Fruit fly (Drosophila melanogaster) whole organism, embryonic: Measurements from ENCODE around the gene CG12477.

Experiments used
- Aef1 ChIP-seq: fragments of 200-800 bp; sonication (Bioruptor generic); IDR thresholded peaks from 3 replicates; pipeline ENCODE4 v1.3.6; 2022; ENCODE audit warnings: missing biosample characterization, missing genetic modification characterization
- Atf3 ChIP-seq: fragments of 200-800 bp; sonication (Bioruptor generic); optimal IDR thresholded peaks from 3 replicates; lab custom pipeline; 2016; ENCODE audit warnings: missing biosample characterization, missing genetic modification characterization
- Blimp-1 ChIP-seq: fragments of 200-800 bp; sonication (Bioruptor generic); optimal IDR thresholded peaks from 3 replicates; lab custom pipeline; 2018; ENCODE audit warnings: missing biosample characterization, missing genetic modification characterization, mild to moderate bottlenecking, moderate library complexity, missing genetic modification reagents
- Bteb2 ChIP-seq: fragments of 200-800 bp; sonication (Bioruptor generic); optimal IDR thresholded peaks from 2 replicates; lab custom pipeline; 2016; ENCODE audit warnings: missing biosample characterization, missing genetic modification characterization
- CG11247 ChIP-seq: fragments of 200-800 bp; sonication (Bioruptor generic); IDR thresholded peaks from 2 replicates; pipeline ENCODE4 v1.3.6; 2022; ENCODE audit warnings: missing biosample characterization, missing genetic modification characterization
- CG14667 ChIP-seq: fragments of 200-800 bp; sonication (Bioruptor generic); IDR thresholded peaks from 2 replicates; pipeline ENCODE4 v1.3.6; 2022; ENCODE audit warnings: missing biosample characterization, missing genetic modification characterization
- CG15073 ChIP-seq: fragments of 200-800 bp; sonication (Bioruptor generic); optimal IDR thresholded peaks from 2 replicates; lab custom pipeline; 2016; ENCODE audit warnings: missing biosample characterization, missing genetic modification characterization
- CG1647 ChIP-seq: fragments of 200-800 bp; sonication (Bioruptor generic); optimal IDR thresholded peaks from 3 replicates; lab custom pipeline; 2016; ENCODE audit warnings: missing biosample characterization, missing genetic modification characterization
- CG17328 ChIP-seq: fragments of 200-800 bp; sonication (Bioruptor generic); IDR thresholded peaks from 2 replicates; pipeline ENCODE4 v1.3.6; 2022; ENCODE audit warnings: missing biosample characterization, missing genetic modification characterization
- CG3407 ChIP-seq: fragments of 200-800 bp; sonication (Bioruptor generic); optimal IDR thresholded peaks from 2 replicates; lab custom pipeline; 2018; ENCODE audit warnings: missing biosample characterization, mild to moderate bottlenecking, missing genetic modification characterization
- CG34422 ChIP-seq: fragments of 200-800 bp; sonication (Bioruptor generic); IDR thresholded peaks from 3 replicates; pipeline ENCODE4 v1.3.6; 2022; ENCODE audit warnings: missing biosample characterization, missing genetic modification characterization
- CG8359 ChIP-seq: fragments of 200-800 bp; sonication (Bioruptor generic); optimal IDR thresholded peaks from 2 replicates; lab custom pipeline; 2017; ENCODE audit warnings: missing biosample characterization, mild to moderate bottlenecking, missing genetic modification characterization, borderline replicate concordance
- ERR ChIP-seq: fragments of 200-800 bp; sonication (Bioruptor generic); optimal IDR thresholded peaks from 2 replicates; lab custom pipeline; 2016; ENCODE audit warnings: missing biosample characterization, missing genetic modification characterization
- MESR4 ChIP-seq: fragments of 200-800 bp; sonication (Bioruptor generic); optimal IDR thresholded peaks from 2 replicates; lab custom pipeline; 2018; ENCODE audit warnings: missing biosample characterization, mild to moderate bottlenecking, missing genetic modification characterization, moderate library complexity
- Med ChIP-seq: fragments of 200-800 bp; sonication (Bioruptor generic); peaks from one replicate; lab custom pipeline; 2016; ENCODE audit warnings: missing biosample characterization, missing genetic modification characterization, mild to moderate bottlenecking, inconsistent platforms, moderate library complexity
- Meics ChIP-seq: fragments of 200-800 bp; sonication (Bioruptor generic); optimal IDR thresholded peaks from 2 replicates; lab custom pipeline; 2017; ENCODE audit warnings: missing biosample characterization, mild to moderate bottlenecking, missing genetic modification characterization
- Opbp ChIP-seq: fragments of 200-800 bp; sonication (Bioruptor generic); IDR thresholded peaks from 3 replicates; pipeline ENCODE4 v1.3.6; 2022; ENCODE audit warnings: missing biosample characterization, missing genetic modification characterization; ENCODE audit not compliant: partially characterized antibody
- Stat92E ChIP-seq, 3 experiments: fragments of >200 bp in 2 of 3; fragments of 200-800 bp in 1 of 3; sonication (Bioruptor generic) in 1 of 3; optimal IDR thresholded peaks; 2 replicates each; lab custom pipeline; 2017 to 2019; ENCODE audit warnings: missing biosample characterization in 3 of 3, missing genetic modification characterization in 3 of 3, mild to moderate bottlenecking in 1 of 3, moderate library complexity in 1 of 3
- Trl ChIP-seq, 3 experiments: fragments of >200 bp in 2 of 3; fragments of 200-800 bp in 1 of 3; sonication (Bioruptor generic) in 1 of 3; optimal IDR thresholded peaks; 2 replicates in 1 of 3; 3 replicates in 2 of 3; lab custom pipeline; 2016 to 2017; ENCODE audit warnings: missing biosample characterization in 1 of 3, missing genetic modification characterization in 1 of 3
- ap ChIP-seq: fragments of 200-800 bp; sonication (Bioruptor generic); IDR thresholded peaks from 2 replicates; pipeline ENCODE4 v1.3.6; 2022; ENCODE audit warnings: missing biosample characterization, missing genetic modification characterization
- cas ChIP-seq: fragments of 200-800 bp; sonication (Bioruptor generic); IDR thresholded peaks from 2 replicates; pipeline ENCODE4 v1.3.6; 2022; ENCODE audit warnings: missing biosample characterization, missing genetic modification characterization
- da ChIP-seq: fragments of 200-800 bp; sonication (Bioruptor generic); optimal IDR thresholded peaks from 2 replicates; lab custom pipeline; 2016; ENCODE audit warnings: missing biosample characterization, missing genetic modification characterization
- dmrt11E ChIP-seq: fragments of 200-800 bp; sonication (Bioruptor generic); optimal IDR thresholded peaks from 3 replicates; lab custom pipeline; 2018; ENCODE audit warnings: missing biosample characterization, mild to moderate bottlenecking, missing genetic modification characterization, moderate library complexity
- dpn ChIP-seq, 2 experiments: fragments of 200-800 bp; sonication (Bioruptor generic); optimal IDR thresholded peaks; 3 replicates each; lab custom pipeline; 2016; ENCODE audit warnings: missing biosample characterization in 2 of 2, missing genetic modification characterization in 2 of 2
- ewg ChIP-seq: fragments of 200-800 bp; sonication (Bioruptor generic); optimal IDR thresholded peaks from 3 replicates; lab custom pipeline; 2017; ENCODE audit warnings: mild to moderate bottlenecking, missing biosample characterization, missing genetic modification reagents, missing genetic modification characterization
- eyg ChIP-seq: fragments of 200-800 bp; sonication (Bioruptor generic); optimal IDR thresholded peaks from 3 replicates; lab custom pipeline; 2016; ENCODE audit warnings: missing biosample characterization, missing genetic modification characterization
- hbn ChIP-seq: fragments of 200-800 bp; sonication (Bioruptor generic); IDR thresholded peaks from 2 replicates; pipeline ENCODE4 v1.3.6; 2022; ENCODE audit warnings: missing biosample characterization, missing genetic modification characterization; ENCODE audit not compliant: partially characterized antibody
- her ChIP-seq: fragments of 200-800 bp; sonication (Bioruptor generic); optimal IDR thresholded peaks from 2 replicates; lab custom pipeline; 2016; ENCODE audit warnings: missing biosample characterization, missing genetic modification characterization
- hkb ChIP-seq, 2 experiments: fragments of 200-800 bp in 1 of 2; fragments of >200 bp in 1 of 2; sonication (Bioruptor generic) in 1 of 2; IDR thresholded peaks in 1 of 2; optimal IDR thresholded peaks in 1 of 2; 2 replicates each; pipeline versions ENCODE4 v1.3.6 to Lab custom; 2017 to 2022; ENCODE audit warnings: missing biosample characterization in 1 of 2, missing genetic modification characterization in 1 of 2
- jing ChIP-seq: fragments of 200-800 bp; sonication (Bioruptor generic); optimal IDR thresholded peaks from 2 replicates; lab custom pipeline; 2018; ENCODE audit warnings: missing biosample characterization, mild to moderate bottlenecking, missing genetic modification characterization
- lov ChIP-seq, 2 experiments: fragments of 200-800 bp in 1 of 2; fragments of >200 bp in 1 of 2; sonication (Bioruptor generic) in 1 of 2; IDR thresholded peaks in 1 of 2; optimal IDR thresholded peaks in 1 of 2; 2 replicates in 1 of 2; 3 replicates in 1 of 2; pipeline versions ENCODE4 v1.3.6 to Lab custom; 2017 to 2022; ENCODE audit warnings: missing biosample characterization in 1 of 2, missing genetic modification characterization in 1 of 2
- luna ChIP-seq: fragments of 200-800 bp; sonication (Bioruptor generic); optimal IDR thresholded peaks from 2 replicates; lab custom pipeline; 2016; ENCODE audit warnings: missing biosample characterization, missing genetic modification characterization
- maf-S ChIP-seq: fragments of 200-800 bp; sonication (Bioruptor generic); optimal IDR thresholded peaks from 2 replicates; lab custom pipeline; 2016; ENCODE audit warnings: missing biosample characterization, missing genetic modification characterization
- pita ChIP-seq: fragments of 200-800 bp; sonication (Bioruptor generic); optimal IDR thresholded peaks from 2 replicates; lab custom pipeline; 2017; ENCODE audit warnings: missing biosample characterization, mild to moderate bottlenecking, missing genetic modification characterization
- prd ChIP-seq, 3 experiments: fragments of >200 bp in 2 of 3; fragments of 200-800 bp in 1 of 3; sonication (Bioruptor generic) in 1 of 3; optimal IDR thresholded peaks in 2 of 3; IDR thresholded peaks in 1 of 3; 2 replicates in 2 of 3; 3 replicates in 1 of 3; pipeline versions ENCODE4 v1.3.6 to Lab custom; 2017 to 2022; ENCODE audit warnings: missing biosample characterization in 1 of 3, missing genetic modification characterization in 1 of 3
- pros ChIP-seq: fragments of 200-800 bp; sonication (Bioruptor generic); optimal IDR thresholded peaks from 3 replicates; lab custom pipeline; 2019; ENCODE audit warnings: missing biosample characterization, mild to moderate bottlenecking, missing genetic modification characterization, moderate library complexity
- ranshi ChIP-seq: fragments of 200-800 bp; sonication (Bioruptor generic); IDR thresholded peaks from 2 replicates; pipeline ENCODE4 v1.3.6; 2022; ENCODE audit warnings: missing biosample characterization, missing genetic modification characterization
- ro ChIP-seq: fragments of 200-800 bp; sonication (Bioruptor generic); IDR thresholded peaks from 2 replicates; pipeline ENCODE4 v1.3.6; 2022; ENCODE audit warnings: missing biosample characterization, missing genetic modification characterization
- sima ChIP-seq: fragments of 200-800 bp; sonication (Bioruptor generic); optimal IDR thresholded peaks from 2 replicates; lab custom pipeline; 2016; ENCODE audit warnings: missing biosample characterization, missing genetic modification characterization
- sob ChIP-seq: fragments of 200-800 bp; sonication (Bioruptor generic); IDR thresholded peaks from 2 replicates; pipeline ENCODE4 v1.3.6; 2022; ENCODE audit warnings: missing biosample characterization, missing genetic modification characterization
- sqz ChIP-seq: fragments of 200-800 bp; sonication (Bioruptor generic); optimal IDR thresholded peaks from 3 replicates; lab custom pipeline; 2018; ENCODE audit warnings: missing biosample characterization, mild to moderate bottlenecking, missing genetic modification characterization
- sr ChIP-seq: fragments of 200-800 bp; sonication (Bioruptor generic); IDR thresholded peaks from 3 replicates; pipeline ENCODE4 v1.3.6; 2022; ENCODE audit warnings: missing biosample characterization, missing genetic modification characterization
- tll ChIP-seq, 2 experiments: fragments of 200-800 bp in 1 of 2; fragments of >200 bp in 1 of 2; sonication (Bioruptor generic) in 1 of 2; optimal IDR thresholded peaks; 2 replicates each; lab custom pipeline; 2017 to 2019; ENCODE audit warnings: missing biosample characterization in 2 of 2, missing genetic modification characterization in 2 of 2, mild to moderate bottlenecking in 1 of 2, moderate library complexity in 1 of 2
- ttk ChIP-seq: fragments of 200-800 bp; sonication (Bioruptor generic); IDR thresholded peaks from 2 replicates; pipeline ENCODE4 v2.1.2; 2022; ENCODE audit warnings: missing biosample characterization, missing genetic modification characterization
- unpg ChIP-seq: fragments of 200-800 bp; sonication (Bioruptor generic); optimal IDR thresholded peaks from 3 replicates; lab custom pipeline; 2018; ENCODE audit warnings: missing biosample characterization, mild to moderate bottlenecking, missing genetic modification characterization, moderate library complexity
- yki ChIP-seq: fragments of >200 bp; optimal IDR thresholded peaks from 3 replicates; lab custom pipeline; 2018
- zen ChIP-seq: fragments of 200-800 bp; sonication (Bioruptor generic); optimal IDR thresholded peaks from 3 replicates; lab custom pipeline; 2018; ENCODE audit warnings: missing biosample characterization, mild to moderate bottlenecking, missing genetic modification characterization, moderate library complexity

Gene CG12477

DNA sequence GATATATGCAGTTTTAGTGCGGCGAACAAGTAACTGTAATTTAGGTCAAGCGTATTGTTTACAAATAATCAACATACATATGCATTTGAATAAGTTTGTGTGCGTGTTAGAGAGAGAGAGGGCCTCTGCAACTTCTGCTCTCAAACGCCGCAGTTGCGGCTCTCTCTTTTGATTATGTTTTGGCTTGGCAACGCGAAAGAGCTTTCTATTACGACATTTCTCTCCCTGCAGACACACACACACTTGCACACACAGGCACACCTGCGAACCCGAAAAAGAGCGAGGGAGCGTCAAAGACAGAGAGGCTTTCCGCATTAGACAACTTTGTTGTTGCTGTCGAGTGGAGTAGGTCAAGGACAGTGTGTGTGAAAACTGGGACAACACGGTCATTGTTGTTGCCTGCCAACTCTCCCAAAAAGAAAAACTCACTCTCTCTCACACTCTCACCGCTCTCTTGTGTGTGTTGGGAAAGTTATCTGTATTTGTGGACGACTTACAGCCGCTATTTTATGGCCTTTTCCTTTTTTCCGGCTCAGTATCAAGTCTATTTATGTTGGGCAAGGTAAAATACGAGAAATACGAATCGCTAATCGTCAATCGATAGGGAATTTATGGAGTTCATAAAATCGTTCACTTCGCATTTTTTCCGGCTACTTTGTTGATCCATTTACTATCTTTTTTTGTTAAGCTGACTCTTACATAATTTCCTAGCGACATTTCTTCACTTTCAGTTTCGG is 34.2 kb upstream of the CG12477 start (continued):
- TF ChIP-seq maf-S (no peak), Med (peak; percentile 79), da (no peak), tll (GFP tag; optimal IDR thresholded peaks at IDR 0.05; lab: Kevin White, UChicago) (no peak), sima (GFP tag; lab: Kevin White, UChicago) (no peak), Opbp (no peak), hkb (optimal IDR thresholded peaks at IDR 0.05; lab: Kevin White, UChicago) (no peak), hkb (GFP tag; IDR thresholded peaks at IDR 0.05; lab: Robert Waterston, UW) (peak; percentile 43; the same call in 1 of the 2 replicates), CG8359 (GFP tag; lab: Kevin White, UChicago) (no peak), CG14667 (GFP tag; lab: Robert Waterston, UW) (no peak), Blimp-1 (GFP tag; lab: Kevin White, UChicago) (peak; percentile 98), hbn (no peak), sr (GFP tag; lab: Robert Waterston, UW) (peak; percentile 27; the same call in 1 of the 3 replicates), lov (optimal IDR thresholded peaks at IDR 0.05; lab: Kevin White, UChicago) (no peak), lov (GFP tag; IDR thresholded peaks at IDR 0.05; lab: Robert Waterston, UW) (0 out of 3 replicates have a peak, but pooled peaks have one; percentile 68), dpn (GFP tag; optimal IDR thresholded peaks at IDR 0.05; lab: Kevin White, UChicago) (no peak), luna (GFP tag; lab: Kevin White, UChicago) (no peak), her (GFP tag; lab: Kevin White, UChicago) (no peak), CG1647 (no peak), unpg (GFP tag; lab: Kevin White, UChicago) (no peak), sob (GFP tag; lab: Robert Waterston, UW) (peak; percentile 46; the same call in 1 of the 2 replicates), Bteb2 (GFP tag; lab: Kevin White, UChicago) (no peak), CG34422 (peak; percentile 66; the same call in 1 of the 3 replicates), eyg (no peak), prd (optimal IDR thresholded peaks at IDR 0.05; lab: Kevin White, UChicago) (no peak), prd (GFP tag; IDR thresholded peaks at IDR 0.05; lab: Robert Waterston, UW) (no peak), CG15073 (GFP tag; lab: Kevin White, UChicago) (no peak), CG11247 (GFP tag; lab: Robert Waterston, UW) (no peak), ranshi (peak; percentile 22; the same call in 1 of the 2 replicates), zen (tag; lab: Kevin White, UChicago) (no peak), jing (GFP tag; lab: Kevin White, UChicago) (no peak), pros (peak; percentile 48), cas (GFP tag; lab: Robert Waterston, UW) (no peak), ro (GFP tag; lab: Robert Waterston, UW) (no peak), sqz (GFP tag; lab: Kevin White, UChicago) (peak; percentile 36), ewg (no peak), Atf3 (no peak), ERR (no peak), Trl (optimal IDR thresholded peaks at IDR 0.05; lab: Kevin White, UChicago) (peak; percentile 89 to 96), Trl (GFP tag; optimal IDR thresholded peaks at IDR 0.05; lab: Kevin White, UChicago) (no peak), dmrt11E (tag; lab: Kevin White, UChicago) (no peak), CG17328 (no peak), Aef1 (GFP tag; lab: Robert Waterston, UW) (peak; percentile 70; the same call in 2 of the 3 replicates), ttk (GFP tag; lab: Robert Waterston, UW) (no peak), CG3407 (no peak), pita (GFP tag; lab: Kevin White, UChicago) (no peak), Meics (GFP tag; lab: Kevin White, UChicago) (no peak), yki (lab: Kevin White, UChicago) (no peak), MESR4 (no peak), ap (no peak), Stat92E (GFP tag; optimal IDR thresholded peaks at IDR 0.05; lab: Kevin White, UChicago) (no peak)
